Fruit fly (Drosophila melanogaster) whole organism, embryonic: ENCODE results near the gene CG45207.
A peak's percentile ranks its signal among the peaks of the same experiment; 100 is the strongest.

ENCODE experiments used
- Asciz ChIP-seq: fragments of 200-800 bp; sonication (Bioruptor generic); optimal IDR thresholded peaks from 2 replicates; lab custom pipeline; 2017; ENCODE audit warnings: missing biosample characterization, mild to moderate bottlenecking, missing genetic modification characterization, missing genetic modification reagents
- Atf-2 ChIP-seq: fragments of 200-800 bp; sonication (Bioruptor generic); optimal IDR thresholded peaks from 2 replicates; lab custom pipeline; 2016; ENCODE audit warnings: missing biosample characterization, missing genetic modification characterization
- Atf3 ChIP-seq: fragments of 200-800 bp; sonication (Bioruptor generic); optimal IDR thresholded peaks from 3 replicates; lab custom pipeline; 2016; ENCODE audit warnings: missing biosample characterization, missing genetic modification characterization
- Bgb ChIP-seq: fragments of 200-800 bp; sonication (Bioruptor generic); IDR thresholded peaks from 2 replicates; pipeline ENCODE4 v1.3.6; 2022; ENCODE audit warnings: missing biosample characterization, missing genetic modification characterization; ENCODE audit not compliant: partially characterized antibody
- CG10274 ChIP-seq: fragments of 200-800 bp; sonication (Bioruptor generic); optimal IDR thresholded peaks from 3 replicates; lab custom pipeline; 2017; ENCODE audit warnings: missing biosample characterization, mild to moderate bottlenecking, missing genetic modification characterization
- CG10321 ChIP-seq: fragments of 200-800 bp; sonication (Bioruptor generic); IDR thresholded peaks from 2 replicates; pipeline ENCODE4 v1.3.6; 2022; ENCODE audit warnings: missing biosample characterization, missing genetic modification characterization
- CG11504 ChIP-seq: fragments of 200-800 bp; sonication (Bioruptor generic); optimal IDR thresholded peaks from 3 replicates; lab custom pipeline; 2019; ENCODE audit warnings: missing biosample characterization, mild to moderate bottlenecking, missing genetic modification characterization, moderate library complexity
- CG12769 ChIP-seq: fragments of 200-800 bp; sonication (Bioruptor generic); optimal IDR thresholded peaks from 2 replicates; lab custom pipeline; 2019; ENCODE audit warnings: missing biosample characterization, mild to moderate bottlenecking, missing genetic modification characterization, moderate library complexity
- CG15073 ChIP-seq: fragments of 200-800 bp; sonication (Bioruptor generic); optimal IDR thresholded peaks from 2 replicates; lab custom pipeline; 2016; ENCODE audit warnings: missing biosample characterization, missing genetic modification characterization
- CG15479 ChIP-seq: fragments of 200-800 bp; sonication (Bioruptor generic); optimal IDR thresholded peaks from 3 replicates; lab custom pipeline; 2019; ENCODE audit warnings: missing biosample characterization, mild to moderate bottlenecking, missing genetic modification characterization, moderate library complexity
- CG15696 ChIP-seq: fragments of 200-800 bp; sonication (Bioruptor generic); optimal IDR thresholded peaks from 2 replicates; lab custom pipeline; 2019; ENCODE audit warnings: missing biosample characterization, mild to moderate bottlenecking, missing genetic modification characterization, moderate library complexity
- CG30431 ChIP-seq: fragments of 200-800 bp; sonication (Bioruptor generic); optimal IDR thresholded peaks from 2 replicates; lab custom pipeline; 2017; ENCODE audit warnings: missing biosample characterization, missing genetic modification characterization
- CG31365 ChIP-seq: fragments of 200-800 bp; sonication (Bioruptor generic); optimal IDR thresholded peaks from 2 replicates; lab custom pipeline; 2018; ENCODE audit warnings: missing biosample characterization, mild to moderate bottlenecking, missing genetic modification characterization
- CG3407 ChIP-seq: fragments of 200-800 bp; sonication (Bioruptor generic); optimal IDR thresholded peaks from 2 replicates; lab custom pipeline; 2018; ENCODE audit warnings: missing biosample characterization, mild to moderate bottlenecking, missing genetic modification characterization
- CG42726 ChIP-seq: fragments of 200-800 bp; sonication (Bioruptor generic); IDR thresholded peaks from 2 replicates; pipeline ENCODE4 v1.3.6; 2022; ENCODE audit warnings: missing biosample characterization, missing genetic modification characterization; ENCODE audit not compliant: partially characterized antibody
- CG43689 ChIP-seq: fragments of 200-800 bp; sonication (Bioruptor generic); IDR thresholded peaks from 2 replicates; pipeline ENCODE4 v1.3.6; 2022; ENCODE audit warnings: missing biosample characterization, missing genetic modification characterization
- CG6854 ChIP-seq: fragments of 200-800 bp; sonication (Bioruptor generic); optimal IDR thresholded peaks from 3 replicates; lab custom pipeline; 2017; ENCODE audit warnings: missing biosample characterization, mild to moderate bottlenecking, missing genetic modification characterization
- CG7271 ChIP-seq: fragments of 200-800 bp; sonication (Bioruptor generic); optimal IDR thresholded peaks from 2 replicates; lab custom pipeline; 2018; ENCODE audit warnings: missing biosample characterization, mild to moderate bottlenecking, missing genetic modification characterization, moderate library complexity
- Dad ChIP-seq: fragments of 200-800 bp; sonication (Bioruptor generic); optimal IDR thresholded peaks from 3 replicates; lab custom pipeline; 2016; ENCODE audit warnings: missing biosample characterization, missing genetic modification characterization
- Dfd ChIP-seq, 2 experiments: fragments of >200 bp; optimal IDR thresholded peaks; 2 replicates each; lab custom pipeline; 2017; ENCODE audit warnings: missing biosample characterization in 2 of 2, missing genetic modification characterization in 2 of 2
- Gug ChIP-seq: fragments of 200-800 bp; sonication (Bioruptor generic); IDR thresholded peaks from 4 replicates; pipeline ENCODE4 v1.3.6; 2022; ENCODE audit warnings: missing biosample characterization, missing genetic modification characterization
- HLH4C ChIP-seq: fragments of 200-800 bp; sonication (Bioruptor generic); IDR thresholded peaks from 3 replicates; pipeline ENCODE4 v1.3.6; 2022; ENCODE audit warnings: missing biosample characterization, missing genetic modification characterization; ENCODE audit not compliant: partially characterized antibody
- Hmx ChIP-seq: fragments of 200-800 bp; sonication (Bioruptor generic); optimal IDR thresholded peaks from 2 replicates; lab custom pipeline; 2016; ENCODE audit warnings: missing biosample characterization, missing genetic modification characterization
- MESR4 ChIP-seq: fragments of 200-800 bp; sonication (Bioruptor generic); optimal IDR thresholded peaks from 2 replicates; lab custom pipeline; 2018; ENCODE audit warnings: missing biosample characterization, mild to moderate bottlenecking, missing genetic modification characterization, moderate library complexity
- Opbp ChIP-seq: fragments of 200-800 bp; sonication (Bioruptor generic); IDR thresholded peaks from 3 replicates; pipeline ENCODE4 v1.3.6; 2022; ENCODE audit warnings: missing biosample characterization, missing genetic modification characterization; ENCODE audit not compliant: partially characterized antibody
- Ptx1 ChIP-seq: fragments of 200-800 bp; sonication (Bioruptor generic); IDR thresholded peaks from 2 replicates; pipeline ENCODE4 v1.3.6; 2022; ENCODE audit warnings: missing biosample characterization, missing genetic modification characterization
- al ChIP-seq: fragments of 200-800 bp; sonication (Bioruptor generic); IDR thresholded peaks from 2 replicates; pipeline ENCODE4 v1.3.6; 2022; ENCODE audit warnings: missing biosample characterization, missing genetic modification characterization
- bbx ChIP-seq: fragments of 200-800 bp; sonication (Bioruptor generic); IDR thresholded peaks from 2 replicates; pipeline ENCODE4 v1.3.6; 2022; ENCODE audit warnings: missing biosample characterization, missing genetic modification characterization; ENCODE audit not compliant: partially characterized antibody
- caup ChIP-seq: fragments of 200-800 bp; sonication (Bioruptor generic); optimal IDR thresholded peaks from 3 replicates; lab custom pipeline; 2017; ENCODE audit warnings: missing biosample characterization, mild to moderate bottlenecking, missing genetic modification characterization, moderate library complexity; ENCODE audit not compliant: severe bottlenecking
- dan ChIP-seq: fragments of 200-800 bp; sonication (Bioruptor generic); IDR thresholded peaks from 2 replicates; pipeline ENCODE4 v1.3.6; 2022; ENCODE audit warnings: missing biosample characterization, missing genetic modification characterization
- dm ChIP-seq: fragments of 200-800 bp; sonication (Bioruptor generic); optimal IDR thresholded peaks from 3 replicates; lab custom pipeline; 2016; ENCODE audit warnings: missing biosample characterization, missing genetic modification characterization
- fd64A ChIP-seq: fragments of 200-800 bp; sonication (Bioruptor generic); optimal IDR thresholded peaks from 3 replicates; lab custom pipeline; 2018; ENCODE audit warnings: missing biosample characterization, mild to moderate bottlenecking, missing genetic modification characterization
- fu2 ChIP-seq: fragments of 200-800 bp; sonication (Bioruptor generic); optimal IDR thresholded peaks from 2 replicates; lab custom pipeline; 2016; ENCODE audit warnings: missing biosample characterization, missing genetic modification characterization
- gcm2 ChIP-seq: fragments of 200-800 bp; sonication (Bioruptor generic); optimal IDR thresholded peaks from 2 replicates; lab custom pipeline; 2016; ENCODE audit warnings: missing biosample characterization, missing genetic modification characterization
- gt ChIP-seq: fragments of 200-800 bp; sonication (Bioruptor generic); IDR thresholded peaks from 2 replicates; pipeline ENCODE4 v1.3.6; 2022; ENCODE audit warnings: missing biosample characterization, missing genetic modification characterization
- jigr1 ChIP-seq: fragments of 200-800 bp; sonication (Bioruptor generic); IDR thresholded peaks from 3 replicates; pipeline ENCODE4 v1.3.6; 2022; ENCODE audit warnings: missing biosample characterization, missing genetic modification characterization
- jing ChIP-seq: fragments of 200-800 bp; sonication (Bioruptor generic); optimal IDR thresholded peaks from 2 replicates; lab custom pipeline; 2018; ENCODE audit warnings: missing biosample characterization, mild to moderate bottlenecking, missing genetic modification characterization
- ken ChIP-seq: fragments of 200-800 bp; sonication (Bioruptor generic); IDR thresholded peaks from 3 replicates; pipeline ENCODE4 v1.3.6; 2022; ENCODE audit warnings: missing biosample characterization, missing genetic modification characterization
- lab ChIP-seq: fragments of 200-800 bp; sonication (Bioruptor generic); optimal IDR thresholded peaks from 3 replicates; lab custom pipeline; 2017; ENCODE audit warnings: missing biosample characterization, missing genetic modification characterization, mild to moderate bottlenecking, moderate library complexity, missing genetic modification reagents
- nmo ChIP-seq: fragments of 200-800 bp; sonication (Bioruptor generic); optimal IDR thresholded peaks from 2 replicates; lab custom pipeline; 2018; ENCODE audit warnings: missing biosample characterization, mild to moderate bottlenecking, missing genetic modification characterization, moderate library complexity
- pzg ChIP-seq: fragments of 200-800 bp; sonication (Bioruptor generic); optimal IDR thresholded peaks from 3 replicates; lab custom pipeline; 2018; ENCODE audit warnings: missing biosample characterization, mild to moderate bottlenecking, missing genetic modification characterization, moderate library complexity
- ssp ChIP-seq: fragments of 200-800 bp; sonication (Bioruptor generic); IDR thresholded peaks from 2 replicates; pipeline ENCODE4 v1.3.6; 2022; ENCODE audit warnings: missing biosample characterization, missing genetic modification characterization
- ttk ChIP-seq: fragments of 200-800 bp; sonication (Bioruptor generic); IDR thresholded peaks from 2 replicates; pipeline ENCODE4 v2.1.2; 2022; ENCODE audit warnings: missing biosample characterization, missing genetic modification characterization
- vnd ChIP-seq: fragments of 200-800 bp; sonication (Bioruptor generic); IDR thresholded peaks from 3 replicates; pipeline ENCODE4 v1.3.6; 2022; ENCODE audit warnings: missing biosample characterization, missing genetic modification characterization; ENCODE audit not compliant: partially characterized antibody

The CG45207 gene

dm6 chr3R:15768900-15769299 lies 6.2 kb downstream of the CG45207 start:
- TF ChIP-seq Dfd (GFP tag; optimal IDR thresholded peaks at IDR 0.05; lab: Kevin White, UChicago) (peak in 1 of 2 experiments; percentile 58), Atf-2 (GFP tag; lab: Kevin White, UChicago) (no peak)

- TF ChIP-seq Asciz (GFP tag; lab: Kevin White, UChicago), result no peak
- no peak for TF ChIP-seq Atf3 (GFP tag; lab: Kevin White, UChicago)
- TF ChIP-seq dan (GFP tag; lab: Robert Waterston, UW), result no peak
- no peak for TF ChIP-seq jigr1 (GFP tag; lab: Robert Waterston, UW)
Observed at dm6 chr3R:15767338-15767737, 7.8 kb downstream of the CG45207 start, which contains the start of gene CG5623. CG5623 (minus strand) TSS chr3R:15767438.

dm6 chr3R:15762815-15763214 lies 12.3 kb downstream of the CG45207 start, which contains the start of gene CG12784:
CG12784 (plus strand) TSS chr3R:15763115.
- TF ChIP-seq al (GFP tag; lab: Robert Waterston, UW) (no peak), dm (GFP tag; lab: Kevin White, UChicago) (no peak), CG30431 (GFP tag; lab: Kevin White, UChicago) (no peak), vnd (GFP tag; lab: Robert Waterston, UW) (no peak), HLH4C (no peak), CG42726 (GFP tag; lab: Robert Waterston, UW) (no peak), fd64A (GFP tag; lab: Kevin White, UChicago) (no peak)

- TF ChIP-seq lab (GFP tag; lab: Kevin White, UChicago), result no peak
- no peak for TF ChIP-seq CG11504 (tag; lab: Kevin White, UChicago)
- TF ChIP-seq ken (GFP tag; lab: Robert Waterston, UW), result no peak
- no peak for TF ChIP-seq CG15073 (GFP tag; lab: Kevin White, UChicago)
- TF ChIP-seq Dad (GFP tag; lab: Kevin White, UChicago), result no peak
- TF ChIP-seq CG15696 (tag; lab: Kevin White, UChicago), result no peak
- TF ChIP-seq Opbp (GFP tag; lab: Robert Waterston, UW), result no peak
- no peak for TF ChIP-seq ssp (GFP tag; lab: Robert Waterston, UW)
- no peak for TF ChIP-seq Gug (GFP tag; lab: Robert Waterston, UW)
- no peak for TF ChIP-seq Hmx (GFP tag; lab: Kevin White, UChicago)
- TF ChIP-seq CG43689 (GFP tag; lab: Robert Waterston, UW), result no peak
- TF ChIP-seq caup (GFP tag; lab: Kevin White, UChicago), result no peak
- no peak for TF ChIP-seq CG3407 (GFP tag; lab: Kevin White, UChicago)
- no peak for TF ChIP-seq MESR4 (GFP tag; lab: Kevin White, UChicago)
- no peak for TF ChIP-seq pzg (GFP tag; lab: Kevin White, UChicago)
- no peak for TF ChIP-seq CG10321 (GFP tag; lab: Robert Waterston, UW)
- TF ChIP-seq gt (GFP tag; lab: Robert Waterston, UW), result no peak
Observed at dm6 chr3R:15744354-15744753, 30.8 kb downstream of the CG45207 start, which contains the start of gene CG4520. CG4520 (plus strand) TSS chr3R:15744654.

dm6 chr3R:15731446-15731845 lies 43.7 kb downstream of the CG45207 start, which contains the start of gene CG34274:
CG34274 (plus strand) TSS chr3R:15731746.
- no peak for TF ChIP-seq CG31365
- TF ChIP-seq CG6854 (GFP tag; lab: Kevin White, UChicago), result no peak
- TF ChIP-seq nmo, result no peak
- TF ChIP-seq Bgb (GFP tag; lab: Robert Waterston, UW), result no peak
- no peak for TF ChIP-seq jing
- no peak for TF ChIP-seq CG15479 (GFP tag; lab: Kevin White, UChicago)
- TF ChIP-seq ttk, result no peak
- no peak for TF ChIP-seq CG12769 (tag; lab: Kevin White, UChicago)
- no peak for TF ChIP-seq bbx (GFP tag; lab: Robert Waterston, UW)
- TF ChIP-seq fu2 (GFP tag; lab: Kevin White, UChicago), result no peak
- TF ChIP-seq Ptx1 (GFP tag; lab: Robert Waterston, UW), result no peak
- no peak for TF ChIP-seq CG7271 (tag; lab: Kevin White, UChicago)
- no peak for TF ChIP-seq CG10274
- TF ChIP-seq gcm2, result no peak
- no peak for TF ChIP-seq al (GFP tag; lab: Robert Waterston, UW)
